Worm (Caenorhabditis elegans) whole organism, early embryonic: ENCODE measurements around the gene aip-1.

Experiments used
- B0310.2 ChIP-seq: sonication (generic microtip); optimal IDR thresholded peaks from 2 replicates; lab custom pipeline; 2016; ENCODE audit warnings: mild to moderate bottlenecking, missing genetic modification characterization, missing compliant biosample characterization
- F13C5.2 ChIP-seq: sonication (generic microtip); optimal IDR thresholded peaks from 2 replicates; lab custom pipeline; 2017; ENCODE audit warnings: mild to moderate bottlenecking, missing genetic modification characterization, inconsistent platforms, missing compliant biosample characterization
- aly-1 ChIP-seq: sonication (generic microtip); optimal IDR thresholded peaks from 2 replicates; lab custom pipeline; 2016; ENCODE audit warnings: missing genetic modification characterization, missing compliant biosample characterization
- ama-1 ChIP-seq: fragments of 150-350 bp; optimal IDR thresholded peaks from 2 replicates; lab custom pipeline; 2014
- ceh-36 ChIP-seq: sonication (generic microtip); optimal IDR thresholded peaks from 2 replicates; lab custom pipeline; 2016; ENCODE audit warnings: missing genetic modification characterization, inconsistent platforms, missing compliant biosample characterization
- flt-1 ChIP-seq: fragments of 200-800 bp; sonication (Bioruptor generic); IDR thresholded peaks from 2 replicates; pipeline ENCODE4 v1.3.6; 2022; ENCODE audit warnings: missing genetic modification characterization, missing compliant biosample characterization
- hmbx-1 ChIP-seq: sonication (generic microtip); optimal IDR thresholded peaks from 2 replicates; lab custom pipeline; 2016; ENCODE audit warnings: mild to moderate bottlenecking, missing genetic modification characterization, missing compliant biosample characterization
- hnd-1 ChIP-seq: sonication (generic microtip); optimal IDR thresholded peaks from 2 replicates; lab custom pipeline; 2016; ENCODE audit warnings: missing genetic modification characterization, missing compliant biosample characterization
- pes-1 ChIP-seq: fragments of 200-800 bp; sonication (Bioruptor generic); IDR thresholded peaks from 2 replicates; pipeline ENCODE4 v1.3.6; 2022; ENCODE audit warnings: missing genetic modification reagents, missing genetic modification characterization, missing compliant biosample characterization
- scrt-1 ChIP-seq: fragments of 200-800 bp; sonication (Bioruptor generic); IDR thresholded peaks from 2 replicates; pipeline ENCODE4 v1.3.6; 2022; ENCODE audit warnings: missing genetic modification characterization, missing compliant biosample characterization
- sea-1 ChIP-seq: fragments of 200-800 bp; sonication (Bioruptor generic); conservative IDR thresholded peaks from 2 replicates; pipeline ENCODE4 v1.3.6; 2022; ENCODE audit warnings: missing genetic modification characterization, missing compliant biosample characterization
- tbx-11 ChIP-seq: fragments of 200-800 bp; sonication (Bioruptor generic); IDR thresholded peaks from 2 replicates; pipeline ENCODE4 v1.3.6; 2022; ENCODE audit warnings: missing genetic modification characterization, missing compliant biosample characterization
- tbx-37 ChIP-seq: fragments of 200-800 bp; sonication (Bioruptor generic); conservative IDR thresholded peaks from 2 replicates; pipeline ENCODE4 v1.3.6; 2022; ENCODE audit warnings: missing genetic modification reagents, missing genetic modification characterization, missing compliant biosample characterization

- TF ChIP-seq ama-1 (lab: Kevin White, UChicago), result no peak
- TF ChIP-seq tbx-11 (GFP tag; lab: Robert Waterston, UW), result no peak
- TF ChIP-seq flt-1, result no peak
- no peak for TF ChIP-seq ceh-36 (tag; lab: Kevin White, UChicago)
- no peak for TF ChIP-seq hnd-1 (tag; lab: Kevin White, UChicago)
- TF ChIP-seq F13C5.2, result no peak
- no peak for TF ChIP-seq sea-1 (GFP tag; lab: Robert Waterston, UW)
- TF ChIP-seq B0310.2 (tag; lab: Kevin White, UChicago), result no peak
- no peak for TF ChIP-seq aly-1 (tag; lab: Kevin White, UChicago)
- no peak for TF ChIP-seq tbx-37
- no peak for TF ChIP-seq pes-1
- no peak for TF ChIP-seq hmbx-1 (tag; lab: Kevin White, UChicago)
- TF ChIP-seq scrt-1 (GFP tag; lab: Robert Waterston, UW), result no peak
These were observed 19.6 kb upstream of the aip-1 start, which contains the start of gene droe-4 for ce11 chrV:13992485-13992884.
